Worm (Caenorhabditis elegans): ENCODE results near the gene alg-3.

alg-3 gene

ce11 chrIV:11737269-11737668 lies 33.2 kb downstream of the alg-3 start, which contains the start of gene K01A6.8 (continued):
- TF ChIP-seq ZK337.2 (GFP tag; IDR thresholded peaks at IDR 0.05) (no peak), snpc-4 (tag; optimal IDR thresholded peaks at IDR 0.05) (no peak), mxl-2 (GFP tag; conservative IDR thresholded peaks at IDR 0.05) (no peak)

DNA sequence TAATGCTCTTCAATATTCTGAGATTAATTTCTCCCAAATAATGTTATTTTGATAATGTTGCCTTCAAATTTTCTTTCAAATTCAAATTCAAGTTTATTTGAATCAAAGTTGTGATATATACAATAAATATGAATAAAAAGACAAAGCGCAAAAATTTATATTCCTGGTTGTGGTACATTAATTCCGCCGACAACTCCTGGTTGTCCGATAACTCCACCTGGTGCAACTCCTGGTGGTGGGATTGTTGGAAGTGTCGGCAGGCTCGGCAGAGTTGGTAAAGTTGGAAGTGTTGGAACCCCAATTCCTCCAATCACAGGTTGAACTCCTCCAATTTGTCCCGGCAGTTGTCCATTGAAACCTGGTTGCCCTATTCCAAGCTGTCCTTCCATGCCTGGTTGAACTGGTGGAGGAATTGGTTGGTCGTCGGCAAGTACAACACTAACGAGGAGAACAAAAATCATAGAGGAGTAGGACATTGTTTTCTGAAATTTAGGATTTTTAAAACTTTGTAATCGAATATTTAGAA lies 34.1 kb downstream of the alg-3 start, which contains the start of gene K01A6.7:
Gene K01A6.7 (minus strand): TSS at position 476 of the 526 bp plus-strand sequence.
- no peak for TF ChIP-seq ceh-32 (tag; optimal IDR thresholded peaks at IDR 0.05; ENCODE audit: poor library complexity)
- TF ChIP-seq aha-1 (tag): peak; percentile 95

DNA sequence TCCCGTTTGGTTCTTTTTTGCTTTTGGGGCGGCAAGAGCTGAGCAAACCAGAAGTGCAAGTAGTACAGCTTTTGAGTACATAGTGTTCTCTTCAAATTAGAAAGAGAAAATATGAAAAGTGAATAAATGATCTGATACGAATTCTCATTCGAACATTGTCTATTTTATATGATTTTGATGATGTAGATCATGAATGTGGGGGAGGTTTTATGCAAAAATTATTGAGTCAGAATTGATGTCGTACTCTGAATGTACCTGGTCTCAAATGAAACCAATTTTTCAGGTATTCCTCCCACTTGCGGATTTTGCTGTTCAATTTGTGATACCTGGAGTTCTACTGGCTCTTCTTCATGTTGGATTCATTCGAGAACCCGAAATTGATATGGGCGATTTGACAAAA lies 36.2 kb downstream of the alg-3 start, which contains the start of gene K01A6.4:
Gene K01A6.4 (minus strand): TSS at position 101 of the 400 bp plus-strand sequence.
- TF ChIP-seq Y75B8A.6 (GFP tag; IDR thresholded peaks at IDR 0.05): no peak
- no peak for TF ChIP-seq D1046.2 (GFP tag; IDR thresholded peaks at IDR 0.05)
- TF ChIP-seq daf-19 (GFP tag; conservative IDR thresholded peaks at IDR 0.05): no peak
- no peak for TF ChIP-seq R02D3.7 (tag; optimal IDR thresholded peaks at IDR 0.05)
- TF ChIP-seq daf-12 (tag; optimal IDR thresholded peaks at IDR 0.05): no peak
- TF ChIP-seq php-3 (GFP tag; IDR thresholded peaks at IDR 0.05): no peak
- TF ChIP-seq nhr-102 (tag; optimal IDR thresholded peaks at IDR 0.05): no peak
- no peak for TF ChIP-seq jun-1 (tag; optimal IDR thresholded peaks at IDR 0.05)
- TF ChIP-seq ZK337.2 (GFP tag; IDR thresholded peaks at IDR 0.05): no peak
- no peak for TF ChIP-seq ama-1 (optimal IDR thresholded peaks at IDR 0.05)
- no peak for TF ChIP-seq nhr-48 (tag; optimal IDR thresholded peaks at IDR 0.05)
- TF ChIP-seq nhr-77 (tag; optimal IDR thresholded peaks at IDR 0.05): no peak

- TF ChIP-seq dmd-6 (GFP tag; IDR thresholded peaks at IDR 0.05) (no peak), nhr-76 (tag; optimal IDR thresholded peaks at IDR 0.05) (no peak), ceh-44 (GFP tag; IDR thresholded peaks at IDR 0.05) (no peak), nhr-111 (GFP tag; optimal IDR thresholded peaks at IDR 0.05) (no peak), nhr-102 (tag; optimal IDR thresholded peaks at IDR 0.05) (no peak), F44E2.7 (GFP tag; IDR thresholded peaks at IDR 0.05) (no peak)
Observed at ce11 chrIV:11742406-11742805, 38.4 kb downstream of the alg-3 start, which contains the start of gene K01A6.5. K01A6.5 (plus strand) TSS chrIV:11742706.

DNA sequence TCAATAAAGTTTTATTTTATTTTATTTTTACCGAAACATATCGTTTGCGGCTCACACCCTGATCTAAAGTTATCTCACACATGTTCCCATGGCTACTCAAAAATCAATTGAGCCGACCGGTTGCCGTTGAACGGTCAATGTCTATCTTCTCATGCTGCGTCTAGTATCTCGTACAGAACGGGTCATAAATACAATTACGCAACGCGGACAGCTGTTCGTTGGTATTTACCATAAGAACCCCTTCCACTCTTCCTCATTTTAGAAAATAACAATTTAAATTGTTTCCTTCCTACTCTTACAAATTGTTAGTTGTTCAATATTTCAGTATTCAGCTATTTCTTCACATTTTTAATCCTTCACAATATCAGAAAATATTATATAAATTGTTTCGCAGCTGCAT lies 39.8 kb downstream of the alg-3 start:
- TF ChIP-seq ctbp-1 (GFP tag; IDR thresholded peaks at IDR 0.05): no peak
- TF ChIP-seq Y75B8A.6 (GFP tag; IDR thresholded peaks at IDR 0.05): no peak
- TF ChIP-seq madf-5 (GFP tag; IDR thresholded peaks at IDR 0.05): no peak
- no peak for TF ChIP-seq attf-4 (tag; optimal IDR thresholded peaks at IDR 0.05)
- no peak for TF ChIP-seq nhr-42 (GFP tag; IDR thresholded peaks at IDR 0.05)
- no peak for TF ChIP-seq zip-2 (tag; optimal IDR thresholded peaks at IDR 0.05)
- no peak for TF ChIP-seq ZK546.5 (tag; optimal IDR thresholded peaks at IDR 0.05)
- TF ChIP-seq jun-1 (tag; optimal IDR thresholded peaks at IDR 0.05): no peak
- TF ChIP-seq ZK337.2 (GFP tag; IDR thresholded peaks at IDR 0.05): no peak
- no peak for TF ChIP-seq daf-8 (GFP tag; IDR thresholded peaks at IDR 0.05)
- TF ChIP-seq nhr-25 (tag; optimal IDR thresholded peaks at IDR 0.05; ENCODE audit: borderline replicate concordance, insufficient read depth): no peak
- TF ChIP-seq nhr-76 (tag; optimal IDR thresholded peaks at IDR 0.05): no peak
- TF ChIP-seq unc-130 (GFP tag; optimal IDR thresholded peaks at IDR 0.05): no peak
- no peak for TF ChIP-seq ceh-20 (GFP tag; IDR thresholded peaks at IDR 0.05)

DNA sequence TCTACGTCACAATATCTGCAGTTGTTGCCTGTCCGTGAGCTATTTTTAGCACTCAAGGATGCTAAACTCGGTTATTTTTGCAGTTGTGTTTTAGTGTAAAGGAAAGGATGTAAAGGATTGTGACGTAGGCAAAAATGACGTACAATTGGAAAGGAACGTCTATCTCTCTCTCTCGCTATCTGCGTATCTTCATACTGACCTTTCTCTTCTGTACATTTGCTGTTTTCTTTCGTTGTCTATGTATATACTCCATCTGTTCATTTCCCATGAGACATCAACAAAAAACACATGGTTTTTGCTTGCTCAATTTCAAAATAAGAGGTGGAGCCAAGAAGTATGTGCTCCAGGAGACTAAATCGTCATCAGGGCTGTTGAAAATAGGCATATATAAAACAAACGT lies 40.2 kb downstream of the alg-3 start:
- no peak for TF ChIP-seq mxl-2 (GFP tag; conservative IDR thresholded peaks at IDR 0.05)
- TF ChIP-seq hlh-11 (tag; optimal IDR thresholded peaks at IDR 0.05): peak; percentile 62
- TF ChIP-seq dmd-6 (GFP tag; IDR thresholded peaks at IDR 0.05): 0 out of 2 replicates have a peak, but pooled peaks have one; percentile 13
- TF ChIP-seq ceh-20 (GFP tag; IDR thresholded peaks at IDR 0.05): 0 out of 2 replicates have a peak, but pooled peaks have one; percentile 22
- TF ChIP-seq rbr-2 (tag; optimal IDR thresholded peaks at IDR 0.05): peak; percentile 20
- peak; percentile 63 for TF ChIP-seq hlh-30 (tag; optimal IDR thresholded peaks at IDR 0.05; ENCODE audit: insufficient read depth)
- peak in 1 of 2 experiments; percentile 88 for TF ChIP-seq daf-16 (GFP tag; optimal IDR thresholded peaks at IDR 0.05)
- no peak for TF ChIP-seq daf-16 (tag; optimal IDR thresholded peaks at IDR 0.05)
- peak in 1 of 2 experiments; percentile 52 for TF ChIP-seq mdl-1 (tag; optimal IDR thresholded peaks at IDR 0.05)
- no peak for TF ChIP-seq vab-7 (GFP tag; IDR thresholded peaks at IDR 0.05)
- peak in 1 of 2 experiments; percentile 71 for TF ChIP-seq unc-62 (GFP tag; optimal IDR thresholded peaks at IDR 0.05 in 1 of 2)
- TF ChIP-seq unc-62 (tag; optimal IDR thresholded peaks at IDR 0.05): no peak
- no peak for TF ChIP-seq lim-7 (GFP tag; IDR thresholded peaks at IDR 0.05)
- no peak for TF ChIP-seq saeg-2 (GFP tag; IDR thresholded peaks at IDR 0.05)

Data from whole organism, L4 larva.